Worm (Caenorhabditis elegans): ENCODE measurements around the gene sago-1.

Gene sago-1

DNA sequence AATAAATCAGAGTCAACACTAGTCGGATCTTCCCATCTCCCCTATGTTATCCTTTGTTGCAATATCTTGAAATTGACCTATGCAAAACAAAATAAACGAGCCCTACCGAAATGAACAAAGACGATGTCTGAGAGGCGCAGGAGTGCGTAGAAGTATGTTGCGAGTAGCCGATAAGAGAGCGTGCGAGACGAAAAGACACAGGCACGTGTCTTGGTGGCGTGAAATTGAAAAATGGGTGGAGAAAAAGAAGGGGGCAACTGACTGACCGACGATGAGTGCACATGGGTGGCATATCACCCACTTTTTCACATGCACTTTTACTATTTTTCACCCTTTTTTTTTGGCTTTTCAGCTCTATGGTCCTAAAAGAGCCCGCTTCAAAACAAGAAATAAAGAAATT is 44.6 kb downstream of the sago-1 start:
- TF ChIP-seq sma-9 (GFP tag; optimal IDR thresholded peaks at IDR 0.05) (peak; percentile 73), sma-9 (tag; optimal IDR thresholded peaks at IDR 0.05) (no peak), nhr-10 (tag; optimal IDR thresholded peaks at IDR 0.05) (no peak), lin-39 (tag; optimal IDR thresholded peaks at IDR 0.05) (no peak), lsy-2 (tag; optimal IDR thresholded peaks at IDR 0.05) (peak in 1 of 2 experiments; percentile 41), lin-13 (GFP tag; optimal IDR thresholded peaks at IDR 0.05) (no peak), R02D3.7 (tag; optimal IDR thresholded peaks at IDR 0.05) (no peak), lin-11 (tag; optimal IDR thresholded peaks at IDR 0.05) (no peak), blmp-1 (tag; optimal IDR thresholded peaks at IDR 0.05; ENCODE audit: insufficient read depth) (peak; percentile 11), sma-3 (GFP tag; optimal IDR thresholded peaks at IDR 0.05) (no peak), Y55F3AM.14 (GFP tag; optimal IDR thresholded peaks at IDR 0.05) (no peak), snpc-4 (tag; optimal IDR thresholded peaks at IDR 0.05) (no peak), nhr-12 (tag; optimal IDR thresholded peaks at IDR 0.05) (no peak), nhr-237 (tag; optimal IDR thresholded peaks at IDR 0.05) (no peak), skn-1 (tag; optimal IDR thresholded peaks at IDR 0.05) (no peak), alr-1 (tag; optimal IDR thresholded peaks at IDR 0.05) (no peak), mab-5 (tag; optimal IDR thresholded peaks at IDR 0.05) (peak; percentile 1), mbf-1 (tag; optimal IDR thresholded peaks at IDR 0.05) (no peak), unc-39 (tag; optimal IDR thresholded peaks at IDR 0.05) (no peak), egl-27 (tag; optimal IDR thresholded peaks at IDR 0.05) (no peak), ceh-82 (tag; optimal IDR thresholded peaks at IDR 0.05) (no peak), nhr-25 (tag; optimal IDR thresholded peaks at IDR 0.05) (no peak), C34F6.9 (tag; optimal IDR thresholded peaks at IDR 0.05) (peak; percentile 5), ama-1 (optimal IDR thresholded peaks at IDR 0.05) (no peak), dmd-4 (tag; optimal IDR thresholded peaks at IDR 0.05) (no peak), elt-1 (tag; optimal IDR thresholded peaks at IDR 0.05) (no peak), peb-1 (tag; optimal IDR thresholded peaks at IDR 0.05) (no peak), crh-2 (tag; optimal IDR thresholded peaks at IDR 0.05) (peak; percentile 42), fos-1 (tag; optimal IDR thresholded peaks at IDR 0.05) (peak; percentile 23), aly-2 (tag; optimal IDR thresholded peaks at IDR 0.05) (no peak), nhr-23 (tag; optimal IDR thresholded peaks at IDR 0.05) (no peak), nhr-21 (tag; optimal IDR thresholded peaks at IDR 0.05) (no peak), gmeb-1 (tag; optimal IDR thresholded peaks at IDR 0.05) (no peak), nhr-77 (tag; optimal IDR thresholded peaks at IDR 0.05) (no peak), nhr-11 (tag; optimal IDR thresholded peaks at IDR 0.05) (no peak), mdl-1 (tag; optimal IDR thresholded peaks at IDR 0.05) (peak; percentile 59 to 90), ztf-4 (tag; optimal IDR thresholded peaks at IDR 0.05) (no peak), unc-62 (GFP tag; optimal IDR thresholded peaks at IDR 0.05) (no peak), sem-4 (tag; optimal IDR thresholded peaks at IDR 0.05) (no peak), nhr-6 (tag; optimal IDR thresholded peaks at IDR 0.05) (no peak), elt-3 (tag; optimal IDR thresholded peaks at IDR 0.05) (no peak), ztf-11 (tag; optimal IDR thresholded peaks at IDR 0.05) (no peak), ZK546.5 (tag; optimal IDR thresholded peaks at IDR 0.05) (no peak), zag-1 (tag; optimal IDR thresholded peaks at IDR 0.05) (no peak), F13H6.1 (tag; optimal IDR thresholded peaks at IDR 0.05) (peak; percentile 88), unc-55 (GFP tag; optimal IDR thresholded peaks at IDR 0.05) (peak; percentile 33), ztf-1 (GFP tag; conservative IDR thresholded peaks at IDR 0.05) (no peak), nhr-129 (tag; optimal IDR thresholded peaks at IDR 0.05) (peak; percentile 73), ceh-16 (tag; optimal IDR thresholded peaks at IDR 0.05) (no peak)

DNA sequence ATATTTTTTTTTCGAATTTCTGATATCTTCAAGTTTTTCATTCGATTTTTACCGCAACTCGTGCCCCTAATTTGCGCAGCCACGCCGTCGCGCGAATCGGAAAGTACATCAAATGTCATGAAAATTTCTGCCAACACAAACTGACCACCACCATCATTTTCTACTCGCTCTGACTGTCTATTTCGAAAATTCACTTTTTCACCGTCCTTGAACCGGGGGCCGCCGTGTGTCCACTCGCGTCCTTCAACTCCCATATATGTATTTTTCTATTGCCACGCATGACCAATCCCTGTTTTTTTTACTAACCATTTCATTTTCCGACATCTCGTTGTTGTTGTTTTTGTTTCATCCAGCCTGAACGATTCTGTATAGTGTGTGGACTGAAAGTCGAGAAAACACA is 46.0 kb downstream of the sago-1 start:
- peak; percentile 31 for TF ChIP-seq sma-9 (GFP tag; optimal IDR thresholded peaks at IDR 0.05)
- TF ChIP-seq sma-9 (tag; optimal IDR thresholded peaks at IDR 0.05): no peak
- no peak for TF ChIP-seq mbf-1 (tag; optimal IDR thresholded peaks at IDR 0.05)
- peak; percentile 91 for TF ChIP-seq blmp-1 (tag; optimal IDR thresholded peaks at IDR 0.05; ENCODE audit: insufficient read depth)
- no peak for TF ChIP-seq mdl-1 (tag; optimal IDR thresholded peaks at IDR 0.05)
- no peak for TF ChIP-seq snpc-4 (tag; optimal IDR thresholded peaks at IDR 0.05)
- TF ChIP-seq F13H6.1 (tag; optimal IDR thresholded peaks at IDR 0.05): peak; percentile 79
- no peak for TF ChIP-seq ceh-16 (tag; optimal IDR thresholded peaks at IDR 0.05)
- TF ChIP-seq zag-1 (tag; optimal IDR thresholded peaks at IDR 0.05): no peak
- no peak for TF ChIP-seq lin-11 (tag; optimal IDR thresholded peaks at IDR 0.05)
- TF ChIP-seq sma-3 (GFP tag; optimal IDR thresholded peaks at IDR 0.05): peak; percentile 28
- TF ChIP-seq gmeb-1 (tag; optimal IDR thresholded peaks at IDR 0.05): no peak
- TF ChIP-seq fos-1 (tag; optimal IDR thresholded peaks at IDR 0.05): no peak
- TF ChIP-seq unc-39 (tag; optimal IDR thresholded peaks at IDR 0.05): no peak
- no peak for TF ChIP-seq nhr-6 (tag; optimal IDR thresholded peaks at IDR 0.05)

All from whole organism, L2 larva.